Fruit fly (Drosophila melanogaster) whole organism, embryonic: ENCODE measurements around the gene CG6398.

Experiments used
- Antp ChIP-seq: fragments of 200-800 bp; sonication (Bioruptor generic); optimal IDR thresholded peaks from 3 replicates; lab custom pipeline; 2016; ENCODE audit warnings: missing biosample characterization, missing genetic modification characterization
- Bdp1 ChIP-seq: fragments of 200-800 bp; sonication (Bioruptor generic); optimal IDR thresholded peaks from 3 replicates; lab custom pipeline; 2016; ENCODE audit warnings: missing biosample characterization, missing genetic modification characterization
- CG10274 ChIP-seq: fragments of 200-800 bp; sonication (Bioruptor generic); optimal IDR thresholded peaks from 3 replicates; lab custom pipeline; 2017; ENCODE audit warnings: missing biosample characterization, mild to moderate bottlenecking, missing genetic modification characterization
- CG11247 ChIP-seq: fragments of 200-800 bp; sonication (Bioruptor generic); IDR thresholded peaks from 2 replicates; pipeline ENCODE4 v1.3.6; 2022; ENCODE audit warnings: missing biosample characterization, missing genetic modification characterization
- CG11695 ChIP-seq: fragments of 200-800 bp; sonication (Bioruptor generic); IDR thresholded peaks from 3 replicates; pipeline ENCODE4 v1.3.6; 2022; ENCODE audit warnings: missing biosample characterization, missing genetic modification characterization
- CG12155 ChIP-seq: fragments of 200-800 bp; sonication (Bioruptor generic); optimal IDR thresholded peaks from 3 replicates; lab custom pipeline; 2016; ENCODE audit warnings: missing biosample characterization, missing genetic modification characterization
- CG12299 ChIP-seq: fragments of 200-800 bp; sonication (Bioruptor generic); optimal IDR thresholded peaks from 2 replicates; lab custom pipeline; 2018; ENCODE audit warnings: missing biosample characterization, mild to moderate bottlenecking, missing genetic modification characterization
- CG12659 ChIP-seq: fragments of 200-800 bp; sonication (Bioruptor generic); optimal IDR thresholded peaks from 3 replicates; lab custom pipeline; 2017; ENCODE audit warnings: mild to moderate bottlenecking, missing biosample characterization, missing genetic modification reagents, missing genetic modification characterization
- CG12942 ChIP-seq: fragments of 200-800 bp; sonication (Bioruptor generic); optimal IDR thresholded peaks from 3 replicates; lab custom pipeline; 2016; ENCODE audit warnings: missing biosample characterization, missing genetic modification characterization
- CG14710 ChIP-seq: fragments of 200-800 bp; sonication (Bioruptor generic); optimal IDR thresholded peaks from 3 replicates; lab custom pipeline; 2019; ENCODE audit warnings: missing biosample characterization, mild to moderate bottlenecking, missing genetic modification characterization, moderate library complexity
- CG1647 ChIP-seq: fragments of 200-800 bp; sonication (Bioruptor generic); optimal IDR thresholded peaks from 3 replicates; lab custom pipeline; 2016; ENCODE audit warnings: missing biosample characterization, missing genetic modification characterization
- CG16813 ChIP-seq: fragments of 200-800 bp; sonication (Bioruptor generic); IDR thresholded peaks from 3 replicates; pipeline ENCODE4 v1.3.6; 2022; ENCODE audit warnings: missing biosample characterization, missing genetic modification characterization; ENCODE audit not compliant: partially characterized antibody
- CG2116 ChIP-seq: fragments of 200-800 bp; sonication (Bioruptor generic); optimal IDR thresholded peaks from 3 replicates; lab custom pipeline; 2018; ENCODE audit warnings: missing biosample characterization, mild to moderate bottlenecking, missing genetic modification characterization
- CG2678 ChIP-seq: fragments of 200-800 bp; sonication (Bioruptor generic); optimal IDR thresholded peaks from 3 replicates; lab custom pipeline; 2019; ENCODE audit warnings: missing biosample characterization, mild to moderate bottlenecking, missing genetic modification characterization, moderate library complexity
- CG32532 ChIP-seq: fragments of 200-800 bp; sonication (Bioruptor generic); IDR thresholded peaks from 2 replicates; pipeline ENCODE4 v1.3.6; 2022; ENCODE audit warnings: missing biosample characterization, missing genetic modification characterization
- CG5953 ChIP-seq: fragments of 200-800 bp; sonication (Bioruptor generic); IDR thresholded peaks from 2 replicates; pipeline ENCODE4 v1.3.6; 2022; ENCODE audit warnings: missing biosample characterization, missing genetic modification characterization
- CG6175 ChIP-seq: fragments of 200-800 bp; sonication (Bioruptor generic); IDR thresholded peaks from 3 replicates; pipeline ENCODE4 v1.3.6; 2022; ENCODE audit warnings: missing biosample characterization, missing genetic modification characterization
- CG6689 ChIP-seq: fragments of 200-800 bp; sonication (Bioruptor generic); IDR thresholded peaks from 2 replicates; pipeline ENCODE4 v1.3.6; 2022; ENCODE audit warnings: missing biosample characterization, missing genetic modification characterization
- CG6854 ChIP-seq: fragments of 200-800 bp; sonication (Bioruptor generic); optimal IDR thresholded peaks from 3 replicates; lab custom pipeline; 2017; ENCODE audit warnings: missing biosample characterization, mild to moderate bottlenecking, missing genetic modification characterization
- CG7786 ChIP-seq: fragments of 200-800 bp; sonication (Bioruptor generic); optimal IDR thresholded peaks from 2 replicates; lab custom pipeline; 2016; ENCODE audit warnings: missing biosample characterization, missing genetic modification characterization
- CG7839 ChIP-seq: fragments of 200-800 bp; sonication (Bioruptor generic); optimal IDR thresholded peaks from 3 replicates; lab custom pipeline; 2018; ENCODE audit warnings: missing biosample characterization, mild to moderate bottlenecking, missing genetic modification characterization, moderate library complexity
- CG7987 ChIP-seq: fragments of 200-800 bp; sonication (Bioruptor generic); optimal IDR thresholded peaks from 2 replicates; lab custom pipeline; 2018; ENCODE audit warnings: missing biosample characterization, mild to moderate bottlenecking, missing genetic modification characterization, moderate library complexity
- CG8089 ChIP-seq: fragments of 200-800 bp; sonication (Bioruptor generic); optimal IDR thresholded peaks from 3 replicates; lab custom pipeline; 2016; ENCODE audit warnings: missing biosample characterization, missing genetic modification characterization
- CG8478 ChIP-seq: fragments of >200 bp; optimal IDR thresholded peaks from 2 replicates; lab custom pipeline; 2018
- CG9817 ChIP-seq: fragments of 200-800 bp; sonication (Bioruptor generic); optimal IDR thresholded peaks from 2 replicates; lab custom pipeline; 2018; ENCODE audit warnings: missing biosample characterization, mild to moderate bottlenecking, missing genetic modification characterization, moderate library complexity
- Dp ChIP-seq: fragments of 200-800 bp; sonication (Bioruptor generic); optimal IDR thresholded peaks from 2 replicates; lab custom pipeline; 2018; ENCODE audit warnings: missing biosample characterization, mild to moderate bottlenecking, missing genetic modification characterization, moderate library complexity
- Drgx ChIP-seq: fragments of 200-800 bp; sonication (Bioruptor generic); IDR thresholded peaks from 2 replicates; pipeline ENCODE4 v1.3.6; 2022; ENCODE audit warnings: missing biosample characterization, missing genetic modification characterization
- E2f1 ChIP-seq: fragments of 200-800 bp; sonication (Bioruptor generic); IDR thresholded peaks from 2 replicates; pipeline ENCODE4 v1.3.6; 2022; ENCODE audit warnings: missing biosample characterization, missing genetic modification characterization
- Ets65A ChIP-seq: fragments of 200-800 bp; sonication (Bioruptor generic); peaks from one replicate; lab custom pipeline; 2016; ENCODE audit warnings: missing biosample characterization, missing genetic modification characterization
- GATAe ChIP-seq: fragments of 200-800 bp; sonication (Bioruptor generic); conservative IDR thresholded peaks from 2 replicates; pipeline ENCODE4 v1.3.6; 2022; ENCODE audit warnings: missing biosample characterization, missing genetic modification characterization
- Hey ChIP-seq: fragments of 200-800 bp; sonication (Bioruptor generic); optimal IDR thresholded peaks from 3 replicates; lab custom pipeline; 2018; ENCODE audit warnings: missing biosample characterization, mild to moderate bottlenecking, missing genetic modification characterization
- Mes4 ChIP-seq: fragments of 200-800 bp; sonication (Bioruptor generic); optimal IDR thresholded peaks from 2 replicates; lab custom pipeline; 2016; ENCODE audit warnings: missing biosample characterization, missing genetic modification characterization
- NC2α ChIP-seq: fragments of 200-800 bp; sonication (Bioruptor generic); optimal IDR thresholded peaks from 2 replicates; lab custom pipeline; 2016; ENCODE audit warnings: missing biosample characterization, missing genetic modification characterization
- Pdp1 ChIP-seq, 2 experiments: fragments of 200-800 bp; sonication (Bioruptor generic); optimal IDR thresholded peaks; 3 replicates each; lab custom pipeline; 2016; ENCODE audit warnings: missing biosample characterization in 2 of 2, missing genetic modification characterization in 2 of 2, mild to moderate bottlenecking in 1 of 2, moderate library complexity in 1 of 2
- Ptx1 ChIP-seq: fragments of 200-800 bp; sonication (Bioruptor generic); IDR thresholded peaks from 2 replicates; pipeline ENCODE4 v1.3.6; 2022; ENCODE audit warnings: missing biosample characterization, missing genetic modification characterization
- Rx ChIP-seq: fragments of 200-800 bp; sonication (Bioruptor generic); IDR thresholded peaks from 2 replicates; pipeline ENCODE4 v1.3.6; 2022; ENCODE audit warnings: missing biosample characterization, missing genetic modification characterization
- chinmo ChIP-seq: fragments of 200-800 bp; sonication (Bioruptor generic); IDR thresholded peaks from 4 replicates; pipeline ENCODE4 v1.3.6; 2022; ENCODE audit warnings: missing biosample characterization, missing genetic modification characterization; ENCODE audit not compliant: partially characterized antibody
- dan ChIP-seq: fragments of 200-800 bp; sonication (Bioruptor generic); IDR thresholded peaks from 2 replicates; pipeline ENCODE4 v1.3.6; 2022; ENCODE audit warnings: missing biosample characterization, missing genetic modification characterization
- fd96Cb ChIP-seq: fragments of 200-800 bp; sonication (Bioruptor generic); optimal IDR thresholded peaks from 2 replicates; lab custom pipeline; 2018; ENCODE audit warnings: missing biosample characterization, mild to moderate bottlenecking, missing genetic modification characterization, moderate library complexity
- her ChIP-seq: fragments of 200-800 bp; sonication (Bioruptor generic); optimal IDR thresholded peaks from 2 replicates; lab custom pipeline; 2016; ENCODE audit warnings: missing biosample characterization, missing genetic modification characterization
- ind ChIP-seq: fragments of 200-800 bp; sonication (Bioruptor generic); optimal IDR thresholded peaks from 3 replicates; lab custom pipeline; 2016; ENCODE audit warnings: missing biosample characterization, missing genetic modification characterization
- lab ChIP-seq: fragments of 200-800 bp; sonication (Bioruptor generic); optimal IDR thresholded peaks from 3 replicates; lab custom pipeline; 2017; ENCODE audit warnings: missing biosample characterization, missing genetic modification characterization, mild to moderate bottlenecking, moderate library complexity, missing genetic modification reagents
- lola ChIP-seq, 3 experiments: fragments of >200 bp in 2 of 3; fragments of 200-800 bp in 1 of 3; sonication (Bioruptor generic) in 1 of 3; optimal IDR thresholded peaks; 2 replicates each; lab custom pipeline; 2017 to 2019; ENCODE audit warnings: missing biosample characterization in 3 of 3, missing genetic modification characterization in 3 of 3, mild to moderate bottlenecking in 1 of 3, moderate library complexity in 1 of 3
- nerfin-2 ChIP-seq: fragments of 200-800 bp; sonication (Bioruptor generic); IDR thresholded peaks from 2 replicates; pipeline ENCODE4 v1.3.6; 2022; ENCODE audit warnings: missing biosample characterization, missing genetic modification characterization; ENCODE audit not compliant: partially characterized antibody
- row ChIP-seq: fragments of 200-800 bp; sonication (Bioruptor generic); IDR thresholded peaks from 3 replicates; pipeline ENCODE4 v1.3.6; 2022; ENCODE audit warnings: missing biosample characterization, missing genetic modification characterization
- sna ChIP-seq: fragments of 200-800 bp; sonication (Bioruptor generic); IDR thresholded peaks from 2 replicates; pipeline ENCODE4 v1.3.6; 2022; ENCODE audit warnings: missing biosample characterization, missing genetic modification characterization; ENCODE audit not compliant: partially characterized antibody
- so ChIP-seq: fragments of 200-800 bp; sonication (Bioruptor generic); IDR thresholded peaks from 3 replicates; pipeline ENCODE4 v1.3.6; 2022; ENCODE audit warnings: missing biosample characterization, missing genetic modification characterization
- trem ChIP-seq: fragments of 200-800 bp; optimal IDR thresholded peaks from 3 replicates; lab custom pipeline; 2019; ENCODE audit warnings: missing biosample characterization, mild to moderate bottlenecking, missing genetic modification characterization, moderate library complexity
- vfl ChIP-seq: fragments of 200-800 bp; sonication (Bioruptor generic); optimal IDR thresholded peaks from 2 replicates; lab custom pipeline; 2016; ENCODE audit warnings: missing biosample characterization, missing genetic modification characterization
- vnd ChIP-seq: fragments of 200-800 bp; sonication (Bioruptor generic); IDR thresholded peaks from 3 replicates; pipeline ENCODE4 v1.3.6; 2022; ENCODE audit warnings: missing biosample characterization, missing genetic modification characterization; ENCODE audit not compliant: partially characterized antibody
- zf30C ChIP-seq: fragments of 200-800 bp; sonication (Bioruptor generic); optimal IDR thresholded peaks from 3 replicates; lab custom pipeline; 2018; ENCODE audit warnings: missing biosample characterization, mild to moderate bottlenecking, missing genetic modification characterization

CG6398 gene

dm6 chrX:17887208-17887627, 56.6 kb downstream of the CG6398 start, which contains the start of gene mnb (continued):
- TF ChIP-seq trem (tag; lab: Kevin White, UChicago) (peak; percentile 58), Mes4 (GFP tag; lab: Kevin White, UChicago) (peak; percentile 24), her (no peak), ind (GFP tag; lab: Kevin White, UChicago) (peak; percentile 21), CG11247 (GFP tag; lab: Robert Waterston, UW) (no peak), CG16813 (peak; percentile 99), so (GFP tag; lab: Robert Waterston, UW) (no peak), lab (GFP tag; lab: Kevin White, UChicago) (peak; percentile 46), Hey (tag; lab: Kevin White, UChicago) (no peak), Pdp1 (GFP tag; optimal IDR thresholded peaks at IDR 0.05; lab: Kevin White, UChicago) (peak in 1 of 2 experiments; percentile 9), Ets65A (GFP tag; lab: Kevin White, UChicago) (peak; percentile 94), Dp (GFP tag; lab: Kevin White, UChicago) (peak; percentile 82), CG9817 (tag; lab: Kevin White, UChicago) (no peak), CG11695 (GFP tag; lab: Robert Waterston, UW) (no peak), CG10274 (GFP tag; lab: Kevin White, UChicago) (no peak), CG1647 (peak; percentile 9), GATAe (GFP tag; lab: Robert Waterston, UW) (no peak), CG6175 (GFP tag; lab: Robert Waterston, UW) (no peak), CG7987 (no peak), zf30C (GFP tag; lab: Kevin White, UChicago) (no peak), sna (peak; percentile 99), vnd (peak; percentile 100), CG5953 (GFP tag; lab: Robert Waterston, UW) (no peak), CG8089 (GFP tag; lab: Kevin White, UChicago) (peak; percentile 3), CG2116 (GFP tag; lab: Kevin White, UChicago) (peak; percentile 91), row (GFP tag; lab: Robert Waterston, UW) (peak; percentile 63), CG32532 (GFP tag; lab: Robert Waterston, UW) (peak; percentile 33; the same call in 1 of the 2 replicates), CG7786 (GFP tag; lab: Kevin White, UChicago) (no peak), CG7839 (no peak), nerfin-2 (GFP tag; lab: Robert Waterston, UW) (peak; percentile 99), CG14710 (peak; percentile 73), lola (GFP tag; optimal IDR thresholded peaks at IDR 0.05; lab: Kevin White, UChicago) (no peak), Drgx (GFP tag; lab: Robert Waterston, UW) (no peak), Ptx1 (GFP tag; lab: Robert Waterston, UW) (no peak), CG6854 (GFP tag; lab: Kevin White, UChicago) (no peak), CG12942 (GFP tag; lab: Kevin White, UChicago) (no peak), CG12659 (GFP tag; lab: Kevin White, UChicago) (peak; percentile 68), fd96Cb (no peak), vfl (GFP tag; lab: Kevin White, UChicago) (no peak), CG2678 (tag; lab: Kevin White, UChicago) (peak; percentile 19), CG6689 (GFP tag; lab: Robert Waterston, UW) (no peak), Antp (peak; percentile 11), Bdp1 (GFP tag; lab: Kevin White, UChicago) (peak; percentile 22), NC2α (GFP tag; lab: Kevin White, UChicago) (no peak), CG12155 (GFP tag; lab: Kevin White, UChicago) (no peak), CG8478 (lab: Kevin White, UChicago) (no peak), dan (no peak), Rx (no peak), chinmo (GFP tag; lab: Robert Waterston, UW) (peak; percentile 94; the same call in 3 of the 4 replicates), E2f1 (GFP tag; lab: Robert Waterston, UW) (no peak), CG12299 (tag; lab: Kevin White, UChicago) (no peak)
